Fruit fly (Drosophila melanogaster) whole organism, embryonic: ENCODE measurements around the gene Mf.

Experiments
- Abd-B ChIP-seq: fragments of 200-800 bp; sonication (Bioruptor generic); optimal IDR thresholded peaks from 2 replicates; lab custom pipeline; 2018; ENCODE audit warnings: missing biosample characterization, mild to moderate bottlenecking, missing genetic modification characterization, moderate library complexity
- Dek ChIP-seq: fragments of 200-800 bp; sonication (Bioruptor generic); optimal IDR thresholded peaks from 3 replicates; lab custom pipeline; 2019; ENCODE audit warnings: missing biosample characterization, mild to moderate bottlenecking, missing genetic modification characterization, moderate library complexity
- schlank ChIP-seq: fragments of 200-800 bp; sonication (Bioruptor generic); optimal IDR thresholded peaks from 2 replicates; lab custom pipeline; 2018; ENCODE audit warnings: missing biosample characterization, mild to moderate bottlenecking, missing genetic modification characterization
- sob ChIP-seq: fragments of 200-800 bp; sonication (Bioruptor generic); IDR thresholded peaks from 2 replicates; pipeline ENCODE4 v1.3.6; 2022; ENCODE audit warnings: missing biosample characterization, missing genetic modification characterization

DNA sequence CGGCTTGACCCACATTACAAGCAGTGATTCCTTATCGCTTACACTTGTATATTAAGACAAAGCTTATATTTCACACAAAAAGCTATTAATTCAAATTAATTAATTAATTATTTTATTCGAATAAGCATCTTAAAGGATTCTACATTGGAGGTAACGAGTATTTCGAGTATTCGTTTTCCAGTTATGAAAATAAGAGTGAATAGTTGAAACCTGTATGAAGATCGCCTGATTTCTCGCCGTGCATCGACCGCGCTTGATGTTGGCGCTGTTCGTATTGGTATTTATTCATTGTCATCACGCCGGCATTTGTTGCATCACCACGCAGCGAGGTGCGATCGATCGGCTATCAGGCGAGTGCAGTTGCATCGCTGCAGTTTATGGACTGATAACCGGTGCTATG lies 35.8 kb downstream of the Mf start:
- peak; percentile 24 for TF ChIP-seq Dek (tag; lab: Kevin White, UChicago)
- TF ChIP-seq schlank (tag; lab: Kevin White, UChicago), result no peak
- TF ChIP-seq Abd-B (GFP tag; lab: Kevin White, UChicago), result peak; percentile 59
- peak; percentile 66; the same call in 1 of the 2 replicates for TF ChIP-seq sob (GFP tag; lab: Robert Waterston, UW)
